Worm (Caenorhabditis elegans): ENCODE results near the gene mig-22.

DNA sequence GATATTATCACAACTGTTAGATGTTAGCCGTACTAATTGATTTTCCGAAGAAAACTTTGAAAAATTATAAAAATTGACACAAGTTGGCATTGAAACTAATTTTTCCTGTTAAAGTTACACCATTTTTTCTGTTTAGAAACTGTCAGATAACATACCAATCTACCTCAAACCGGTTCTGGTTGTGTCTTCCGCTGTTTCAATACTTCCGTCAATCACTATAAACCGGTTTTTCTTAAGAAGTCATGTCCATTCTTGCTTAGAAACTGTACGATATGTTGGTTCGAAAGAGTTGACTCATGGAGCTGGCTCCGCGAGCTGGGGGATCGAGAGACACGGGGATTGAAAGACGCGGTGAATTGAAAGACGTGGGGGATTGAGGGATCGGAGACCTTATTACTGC, 3.1 kb upstream of the mig-22 start:
- TF ChIP-seq nfya-1 (tag; optimal IDR thresholded peaks at IDR 0.05) = no peak
- TF ChIP-seq ztf-16 (tag; optimal IDR thresholded peaks at IDR 0.05) = no peak
- TF ChIP-seq Y22D7AL.16 (tag; optimal IDR thresholded peaks at IDR 0.05) = no peak
- TF ChIP-seq ceh-14 (tag; optimal IDR thresholded peaks at IDR 0.05) = no peak
- TF ChIP-seq nhr-11 (tag; optimal IDR thresholded peaks at IDR 0.05) = no peak
- no peak for TF ChIP-seq hlh-8 (tag; optimal IDR thresholded peaks at IDR 0.05)
- no peak for TF ChIP-seq lim-6 (tag; optimal IDR thresholded peaks at IDR 0.05)
- no peak for TF ChIP-seq ceh-19 (GFP tag; optimal IDR thresholded peaks at IDR 0.05)
- no peak for TF ChIP-seq lin-11 (tag; optimal IDR thresholded peaks at IDR 0.05)
- no peak for TF ChIP-seq unc-42 (tag; optimal IDR thresholded peaks at IDR 0.05)
- no peak for TF ChIP-seq pag-3 (tag; optimal IDR thresholded peaks at IDR 0.05; ENCODE audit: borderline replicate concordance)
